Fruit fly (Drosophila melanogaster) whole organism, embryonic: ENCODE data around the gene CG3119.

ENCODE experiments used
- Antp ChIP-seq: fragments of 200-800 bp; sonication (Bioruptor generic); optimal IDR thresholded peaks from 3 replicates; lab custom pipeline; 2016; ENCODE audit warnings: missing biosample characterization, missing genetic modification characterization
- Blimp-1 ChIP-seq: fragments of 200-800 bp; sonication (Bioruptor generic); optimal IDR thresholded peaks from 3 replicates; lab custom pipeline; 2018; ENCODE audit warnings: missing biosample characterization, missing genetic modification characterization, mild to moderate bottlenecking, moderate library complexity, missing genetic modification reagents
- CG10543 ChIP-seq: fragments of 200-800 bp; sonication (Bioruptor generic); optimal IDR thresholded peaks from 3 replicates; lab custom pipeline; 2017; ENCODE audit warnings: missing biosample characterization, mild to moderate bottlenecking, missing genetic modification characterization, moderate library complexity
- CG15514 ChIP-seq: fragments of 200-800 bp; sonication (Bioruptor generic); optimal IDR thresholded peaks from 3 replicates; lab custom pipeline; 2017; ENCODE audit warnings: missing biosample characterization, missing genetic modification characterization, mild to moderate bottlenecking, moderate library complexity, missing genetic modification reagents
- CG16863 ChIP-seq: fragments of 200-800 bp; sonication (Bioruptor generic); optimal IDR thresholded peaks from 3 replicates; lab custom pipeline; 2016; ENCODE audit warnings: missing biosample characterization, missing genetic modification characterization
- CG2889 ChIP-seq: fragments of 200-800 bp; sonication (Bioruptor generic); IDR thresholded peaks from 3 replicates; pipeline ENCODE4 v1.3.6; 2022; ENCODE audit warnings: missing biosample characterization, missing genetic modification characterization
- CG31365 ChIP-seq: fragments of 200-800 bp; sonication (Bioruptor generic); optimal IDR thresholded peaks from 2 replicates; lab custom pipeline; 2018; ENCODE audit warnings: missing biosample characterization, mild to moderate bottlenecking, missing genetic modification characterization
- CG32772 ChIP-seq: fragments of 200-800 bp; sonication (Bioruptor generic); IDR thresholded peaks from 2 replicates; pipeline ENCODE4 v1.3.6; 2022; ENCODE audit warnings: missing biosample characterization, missing genetic modification characterization
- CG3838 ChIP-seq: fragments of 200-800 bp; sonication (Bioruptor generic); optimal IDR thresholded peaks from 3 replicates; lab custom pipeline; 2016; ENCODE audit warnings: missing biosample characterization, missing genetic modification characterization
- CG43689 ChIP-seq: fragments of 200-800 bp; sonication (Bioruptor generic); IDR thresholded peaks from 2 replicates; pipeline ENCODE4 v1.3.6; 2022; ENCODE audit warnings: missing biosample characterization, missing genetic modification characterization
- CG4730 ChIP-seq: fragments of 200-800 bp; sonication (Bioruptor generic); IDR thresholded peaks from 2 replicates; pipeline ENCODE4 v1.3.6; 2022; ENCODE audit warnings: missing biosample characterization, missing genetic modification characterization
- CG4854 ChIP-seq: fragments of 200-800 bp; sonication (Bioruptor generic); optimal IDR thresholded peaks from 2 replicates; lab custom pipeline; 2016; ENCODE audit warnings: missing biosample characterization, missing genetic modification characterization, inconsistent platforms
- CG7271 ChIP-seq: fragments of 200-800 bp; sonication (Bioruptor generic); optimal IDR thresholded peaks from 2 replicates; lab custom pipeline; 2018; ENCODE audit warnings: missing biosample characterization, mild to moderate bottlenecking, missing genetic modification characterization, moderate library complexity
- CG8765 ChIP-seq: fragments of 200-800 bp; sonication (Bioruptor generic); IDR thresholded peaks from 2 replicates; pipeline ENCODE4 v1.3.6; 2022; ENCODE audit warnings: missing biosample characterization, missing genetic modification characterization
- CG9817 ChIP-seq: fragments of 200-800 bp; sonication (Bioruptor generic); optimal IDR thresholded peaks from 2 replicates; lab custom pipeline; 2018; ENCODE audit warnings: missing biosample characterization, mild to moderate bottlenecking, missing genetic modification characterization, moderate library complexity
- CG9932 ChIP-seq: fragments of 200-800 bp; sonication (Bioruptor generic); IDR thresholded peaks from 2 replicates; pipeline ENCODE4 v1.3.6; 2022; ENCODE audit warnings: missing biosample characterization, missing genetic modification characterization
- CkIIα-i1 ChIP-seq: fragments of 200-800 bp; sonication (Bioruptor generic); IDR thresholded peaks from 2 replicates; pipeline ENCODE4 v1.3.6; 2022; ENCODE audit warnings: missing biosample characterization, missing genetic modification characterization
- Drgx ChIP-seq: fragments of 200-800 bp; sonication (Bioruptor generic); IDR thresholded peaks from 2 replicates; pipeline ENCODE4 v1.3.6; 2022; ENCODE audit warnings: missing biosample characterization, missing genetic modification characterization
- Fer2 ChIP-seq: fragments of 200-800 bp; sonication (Bioruptor generic); optimal IDR thresholded peaks from 2 replicates; lab custom pipeline; 2018; ENCODE audit warnings: missing biosample characterization, mild to moderate bottlenecking, missing genetic modification characterization, moderate library complexity
- Jarid2 ChIP-seq: fragments of 200-800 bp; sonication (Bioruptor generic); optimal IDR thresholded peaks from 3 replicates; lab custom pipeline; 2017; ENCODE audit warnings: mild to moderate bottlenecking, missing biosample characterization, missing genetic modification reagents, missing genetic modification characterization
- Lhr ChIP-seq: fragments of 200-800 bp; sonication (Bioruptor generic); optimal IDR thresholded peaks from 3 replicates; lab custom pipeline; 2017; ENCODE audit warnings: mild to moderate bottlenecking, missing biosample characterization, missing genetic modification reagents, missing genetic modification characterization
- NC2β ChIP-seq: fragments of 200-800 bp; sonication (Bioruptor generic); optimal IDR thresholded peaks from 2 replicates; lab custom pipeline; 2016; ENCODE audit warnings: missing biosample characterization, missing genetic modification characterization
- Nf-YA ChIP-seq: fragments of 200-800 bp; sonication (Bioruptor generic); IDR thresholded peaks from 2 replicates; pipeline ENCODE4 v1.3.6; 2022; ENCODE audit warnings: missing biosample characterization, missing genetic modification characterization
- Sox100B ChIP-seq: fragments of 200-800 bp; sonication (Bioruptor generic); optimal IDR thresholded peaks from 3 replicates; lab custom pipeline; 2018; ENCODE audit warnings: missing biosample characterization, mild to moderate bottlenecking, missing genetic modification characterization
- ash1 ChIP-seq: fragments of 200-800 bp; sonication (Bioruptor generic); optimal IDR thresholded peaks from 2 replicates; lab custom pipeline; 2018; ENCODE audit warnings: missing biosample characterization, mild to moderate bottlenecking, missing genetic modification characterization
- cas ChIP-seq: fragments of 200-800 bp; sonication (Bioruptor generic); IDR thresholded peaks from 2 replicates; pipeline ENCODE4 v1.3.6; 2022; ENCODE audit warnings: missing biosample characterization, missing genetic modification characterization
- chinmo ChIP-seq: fragments of 200-800 bp; sonication (Bioruptor generic); IDR thresholded peaks from 4 replicates; pipeline ENCODE4 v1.3.6; 2022; ENCODE audit warnings: missing biosample characterization, missing genetic modification characterization; ENCODE audit not compliant: partially characterized antibody
- crc ChIP-seq: fragments of 200-800 bp; sonication (Bioruptor generic); optimal IDR thresholded peaks from 2 replicates; lab custom pipeline; 2016; ENCODE audit warnings: missing biosample characterization, missing genetic modification characterization
- ems ChIP-seq: fragments of 200-800 bp; sonication (Bioruptor generic); optimal IDR thresholded peaks from 3 replicates; lab custom pipeline; 2016; ENCODE audit warnings: missing biosample characterization, missing genetic modification characterization
- esg ChIP-seq: fragments of 200-800 bp; sonication (Bioruptor generic); conservative IDR thresholded peaks from 2 replicates; pipeline ENCODE4 v1.3.6; 2022; ENCODE audit warnings: missing biosample characterization, missing genetic modification characterization
- ewg ChIP-seq: fragments of 200-800 bp; sonication (Bioruptor generic); optimal IDR thresholded peaks from 3 replicates; lab custom pipeline; 2017; ENCODE audit warnings: mild to moderate bottlenecking, missing biosample characterization, missing genetic modification reagents, missing genetic modification characterization
- gcm ChIP-seq: fragments of 200-800 bp; sonication (Bioruptor generic); optimal IDR thresholded peaks from 2 replicates; lab custom pipeline; 2019; ENCODE audit warnings: missing biosample characterization, mild to moderate bottlenecking, missing genetic modification characterization, moderate library complexity
- gfzf ChIP-seq: fragments of 200-800 bp; sonication (Bioruptor generic); optimal IDR thresholded peaks from 2 replicates; lab custom pipeline; 2016; ENCODE audit warnings: missing biosample characterization, mild to moderate bottlenecking, missing genetic modification characterization, moderate library complexity
- grn ChIP-seq: fragments of 200-800 bp; sonication (Bioruptor generic); optimal IDR thresholded peaks from 3 replicates; lab custom pipeline; 2017; ENCODE audit warnings: missing biosample characterization, missing genetic modification characterization
- gsb-n ChIP-seq: fragments of 200-800 bp; sonication (Bioruptor generic); optimal IDR thresholded peaks from 3 replicates; lab custom pipeline; 2018; ENCODE audit warnings: missing biosample characterization, mild to moderate bottlenecking, missing genetic modification characterization
- ham ChIP-seq: fragments of 200-800 bp; sonication (Bioruptor generic); IDR thresholded peaks from 2 replicates; pipeline ENCODE4 v1.3.6; 2022; ENCODE audit warnings: missing biosample characterization, missing genetic modification characterization
- org-1 ChIP-seq: fragments of 200-800 bp; sonication (Bioruptor generic); optimal IDR thresholded peaks from 2 replicates; lab custom pipeline; 2017; ENCODE audit warnings: missing biosample characterization, missing genetic modification characterization
- phol ChIP-seq: fragments of 200-800 bp; sonication (Bioruptor generic); optimal IDR thresholded peaks from 3 replicates; lab custom pipeline; 2018; ENCODE audit warnings: missing biosample characterization, mild to moderate bottlenecking, missing genetic modification characterization, moderate library complexity
- pnt ChIP-seq: fragments of 200-800 bp; sonication (Bioruptor generic); optimal IDR thresholded peaks from 3 replicates; lab custom pipeline; 2016; ENCODE audit warnings: missing biosample characterization, missing genetic modification characterization
- psq ChIP-seq: fragments of 200-800 bp; sonication (Bioruptor generic); optimal IDR thresholded peaks from 2 replicates; lab custom pipeline; 2017; ENCODE audit warnings: missing biosample characterization, missing genetic modification characterization
- pzg ChIP-seq: fragments of 200-800 bp; sonication (Bioruptor generic); optimal IDR thresholded peaks from 3 replicates; lab custom pipeline; 2018; ENCODE audit warnings: missing biosample characterization, mild to moderate bottlenecking, missing genetic modification characterization, moderate library complexity
- ro ChIP-seq: fragments of 200-800 bp; sonication (Bioruptor generic); IDR thresholded peaks from 2 replicates; pipeline ENCODE4 v1.3.6; 2022; ENCODE audit warnings: missing biosample characterization, missing genetic modification characterization
- sna ChIP-seq: fragments of 200-800 bp; sonication (Bioruptor generic); IDR thresholded peaks from 2 replicates; pipeline ENCODE4 v1.3.6; 2022; ENCODE audit warnings: missing biosample characterization, missing genetic modification characterization; ENCODE audit not compliant: partially characterized antibody
- stwl ChIP-seq: fragments of 200-800 bp; sonication (Bioruptor generic); optimal IDR thresholded peaks from 3 replicates; lab custom pipeline; 2018; ENCODE audit warnings: missing biosample characterization, mild to moderate bottlenecking, missing genetic modification characterization, moderate library complexity
- tup ChIP-seq: fragments of 200-800 bp; sonication (Bioruptor generic); optimal IDR thresholded peaks from 2 replicates; lab custom pipeline; 2016; ENCODE audit warnings: missing biosample characterization, mild to moderate bottlenecking, missing genetic modification characterization, moderate library complexity
- unc-4 ChIP-seq: fragments of 200-800 bp; sonication (Bioruptor generic); IDR thresholded peaks from 2 replicates; pipeline ENCODE4 v1.3.6; 2022; ENCODE audit warnings: missing biosample characterization, missing genetic modification characterization; ENCODE audit not compliant: partially characterized antibody
- zen2 ChIP-seq: fragments of 200-800 bp; sonication (Bioruptor generic); IDR thresholded peaks from 3 replicates; pipeline ENCODE4 v1.3.6; 2022; ENCODE audit warnings: missing biosample characterization, missing genetic modification characterization; ENCODE audit not compliant: partially characterized antibody

The CG3119 gene

DNA sequence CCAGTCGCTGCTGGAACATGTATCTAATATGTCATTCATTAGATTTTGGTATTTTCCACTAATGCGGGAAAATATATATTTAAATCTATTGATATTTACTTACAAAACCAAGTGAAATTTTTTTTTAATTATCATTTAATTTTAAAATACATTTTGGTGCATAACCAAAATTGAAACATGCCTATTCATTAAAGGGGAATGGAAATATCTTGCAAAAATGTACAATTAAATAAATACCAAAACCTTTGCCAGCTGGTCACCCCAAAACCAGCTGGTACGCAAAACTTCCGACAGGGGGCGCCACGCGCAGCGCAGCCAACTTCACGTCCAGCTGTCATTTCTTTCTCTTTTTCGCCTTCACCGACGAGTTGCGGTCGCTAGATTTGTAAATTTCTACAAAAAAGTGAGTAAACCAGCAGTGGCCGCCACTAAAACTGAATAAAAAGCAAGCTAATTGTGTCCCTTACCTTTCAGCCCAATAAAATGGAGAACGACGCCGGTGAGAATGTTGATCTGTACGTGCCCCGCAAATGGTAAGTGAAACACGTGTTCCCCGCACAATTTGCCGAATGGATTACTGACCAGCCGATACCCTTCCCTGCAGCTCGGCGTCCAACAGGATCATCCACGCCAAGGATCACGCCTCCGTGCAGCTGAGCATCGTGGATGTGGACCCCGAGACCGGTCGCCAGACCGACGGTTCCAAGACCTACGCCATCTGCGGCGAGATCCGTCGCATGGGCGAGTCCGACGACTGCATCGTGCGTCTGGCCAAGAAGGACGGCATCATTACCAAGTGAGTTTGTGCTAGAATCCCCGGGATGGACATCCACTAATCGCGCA is 18.4 kb upstream of the CG3119 start, which contains the start of the genes CG3104 and RpS21 (continued):
- peak; percentile 77 for TF ChIP-seq CG3838 (GFP tag; lab: Kevin White, UChicago)
- peak; percentile 83 for TF ChIP-seq CG16863 (GFP tag; lab: Kevin White, UChicago)
- TF ChIP-seq stwl, result peak; percentile 79
- TF ChIP-seq pnt (GFP tag; lab: Kevin White, UChicago), result peak; percentile 69
- peak; percentile 77 for TF ChIP-seq CG2889 (GFP tag; lab: Robert Waterston, UW)
- TF ChIP-seq CG4854 (GFP tag; lab: Kevin White, UChicago), result peak; percentile 75
- TF ChIP-seq CkIIα-i1 (GFP tag; lab: Robert Waterston, UW), result 0 out of 2 replicates have a peak, but pooled peaks have one; percentile 39
- TF ChIP-seq tup (GFP tag; lab: Kevin White, UChicago), result peak; percentile 63
- TF ChIP-seq org-1 (GFP tag; lab: Kevin White, UChicago), result peak; percentile 63
- peak; percentile 65 for TF ChIP-seq CG31365 (tag; lab: Kevin White, UChicago)
- TF ChIP-seq crc (GFP tag; lab: Kevin White, UChicago), result peak; percentile 75
- peak; percentile 48 for TF ChIP-seq Blimp-1 (GFP tag; lab: Kevin White, UChicago)
- TF ChIP-seq pzg (GFP tag; lab: Kevin White, UChicago), result peak; percentile 90
- 0 out of 2 replicates have a peak, but pooled peaks have one; percentile 22 for TF ChIP-seq Drgx (GFP tag; lab: Robert Waterston, UW)
- TF ChIP-seq cas (GFP tag; lab: Robert Waterston, UW), result peak; percentile 61
- TF ChIP-seq unc-4 (GFP tag; lab: Robert Waterston, UW), result no peak
- peak; percentile 77 for TF ChIP-seq gfzf (GFP tag; lab: Kevin White, UChicago)
- no peak for TF ChIP-seq chinmo (GFP tag; lab: Robert Waterston, UW)
- peak; percentile 76 for TF ChIP-seq gsb-n (tag; lab: Kevin White, UChicago)
- peak; percentile 86 for TF ChIP-seq CG9817 (tag; lab: Kevin White, UChicago)
- TF ChIP-seq CG4730, result peak; percentile 77
- peak; percentile 47 for TF ChIP-seq CG7271 (tag; lab: Kevin White, UChicago)
- 0 out of 2 replicates have a peak, but pooled peaks have one; percentile 2 for TF ChIP-seq sna (GFP tag; lab: Robert Waterston, UW)
- TF ChIP-seq psq (GFP tag; lab: Kevin White, UChicago), result peak; percentile 64
- peak; percentile 74 for TF ChIP-seq Fer2 (tag; lab: Kevin White, UChicago)
- TF ChIP-seq CG10543 (GFP tag; lab: Kevin White, UChicago), result peak; percentile 95
- TF ChIP-seq Nf-YA (GFP tag; lab: Robert Waterston, UW), result peak; percentile 70; the same call in 1 of the 2 replicates
- peak; percentile 96 for TF ChIP-seq Lhr (GFP tag; lab: Kevin White, UChicago)
- peak; percentile 93 for TF ChIP-seq NC2β (GFP tag; lab: Kevin White, UChicago)
- TF ChIP-seq CG15514 (GFP tag; lab: Kevin White, UChicago), result peak; percentile 88
- TF ChIP-seq ash1, result peak; percentile 77
- peak; percentile 4 for TF ChIP-seq gcm (GFP tag; lab: Kevin White, UChicago)
- peak; percentile 78 for TF ChIP-seq CG8765 (GFP tag; lab: Robert Waterston, UW)
- TF ChIP-seq ham (GFP tag; lab: Robert Waterston, UW), result peak; percentile 72; the same call in 1 of the 2 replicates
- TF ChIP-seq phol (tag; lab: Kevin White, UChicago), result peak; percentile 86
- TF ChIP-seq Antp, result peak; percentile 88
- peak; percentile 81 for TF ChIP-seq Sox100B (GFP tag; lab: Kevin White, UChicago)
- no peak; the same call in 2 of the 3 replicates for TF ChIP-seq zen2 (GFP tag; lab: Robert Waterston, UW)
- TF ChIP-seq CG9932, result peak; percentile 93
- TF ChIP-seq ro (GFP tag; lab: Robert Waterston, UW), result peak; percentile 76
- TF ChIP-seq ems, result peak; percentile 71
- peak; percentile 74 for TF ChIP-seq Jarid2
- no peak; the same call in none of the 2 replicates for TF ChIP-seq CG43689 (GFP tag; lab: Robert Waterston, UW)
- TF ChIP-seq grn, result peak; percentile 66
- TF ChIP-seq ewg (GFP tag; lab: Kevin White, UChicago), result peak; percentile 83
- peak; percentile 88 for TF ChIP-seq CG32772
- peak; percentile 29; the same call in 1 of the 2 replicates for TF ChIP-seq esg (GFP tag; lab: Robert Waterston, UW)
